Fruit fly (Drosophila melanogaster): ENCODE measurements around the gene CG6094.

dm6 chr2L:10468978-10469377 lies 37.9 kb upstream of the CG6094 start:
- no peak for TF ChIP-seq psq (optimal IDR thresholded peaks at IDR 0.05)
- no peak for TF ChIP-seq pan (optimal IDR thresholded peaks at IDR 0.05)

All from whole organism.